Fruit fly (Drosophila melanogaster) whole organism, prepupa: Measurements from ENCODE around the gene Obp99d.

ENCODE experiments used
- CG10631 ChIP-seq: fragments of 200-800 bp; sonication (Bioruptor generic); optimal IDR thresholded peaks from 2 replicates; lab custom pipeline; 2016; ENCODE audit warnings: missing biosample characterization, missing genetic modification characterization
- CG10669 ChIP-seq: fragments of 200-800 bp; sonication (Bioruptor generic); optimal IDR thresholded peaks from 3 replicates; lab custom pipeline; 2018; ENCODE audit warnings: missing biosample characterization, mild to moderate bottlenecking, missing genetic modification characterization, moderate library complexity
- CG11762 ChIP-seq: fragments of 200-800 bp; sonication (Bioruptor generic); optimal IDR thresholded peaks from 3 replicates; lab custom pipeline; 2016; ENCODE audit warnings: missing biosample characterization, missing genetic modification characterization; ENCODE audit not compliant: insufficient read depth
- CG11902 ChIP-seq: fragments of 200-800 bp; sonication (Bioruptor generic); optimal IDR thresholded peaks from 3 replicates; lab custom pipeline; 2016; ENCODE audit warnings: missing biosample characterization, missing genetic modification characterization
- CG15336 ChIP-seq: fragments of 200-800 bp; sonication (Bioruptor generic); IDR thresholded peaks from 2 replicates; pipeline ENCODE4 v1.3.6; 2022; ENCODE audit warnings: missing biosample characterization, missing genetic modification characterization
- CG1621 ChIP-seq: fragments of 200-800 bp; sonication (Bioruptor generic); optimal IDR thresholded peaks from 3 replicates; lab custom pipeline; 2018; ENCODE audit warnings: missing biosample characterization, mild to moderate bottlenecking, missing genetic modification characterization
- CG16779 ChIP-seq: fragments of 200-800 bp; sonication (Bioruptor generic); optimal IDR thresholded peaks from 3 replicates; lab custom pipeline; 2017; ENCODE audit warnings: missing biosample characterization, mild to moderate bottlenecking, missing genetic modification characterization
- CG3032 ChIP-seq: fragments of 200-800 bp; optimal IDR thresholded peaks from 2 replicates; lab custom pipeline; 2019; ENCODE audit warnings: missing biosample characterization, mild to moderate bottlenecking, missing genetic modification characterization, moderate library complexity
- CG32006 ChIP-seq: fragments of 200-800 bp; sonication (Bioruptor generic); optimal IDR thresholded peaks from 3 replicates; lab custom pipeline; 2017; ENCODE audit warnings: missing biosample characterization, mild to moderate bottlenecking, missing genetic modification characterization
- CG34406 ChIP-seq: fragments of 200-800 bp; sonication (Bioruptor generic); optimal IDR thresholded peaks from 3 replicates; lab custom pipeline; 2016; ENCODE audit warnings: missing biosample characterization, missing genetic modification characterization
- CG3919 ChIP-seq: fragments of 200-800 bp; sonication (Bioruptor generic); optimal IDR thresholded peaks from 3 replicates; lab custom pipeline; 2016; ENCODE audit warnings: missing biosample characterization, missing genetic modification characterization
- CG4318 ChIP-seq: fragments of 200-800 bp; sonication (Bioruptor generic); optimal IDR thresholded peaks from 3 replicates; lab custom pipeline; 2017; ENCODE audit warnings: missing biosample characterization, mild to moderate bottlenecking, missing genetic modification characterization
- CG6163 ChIP-seq: fragments of 200-800 bp; sonication (Bioruptor generic); IDR thresholded peaks from 3 replicates; pipeline ENCODE4 v1.3.6; 2022; ENCODE audit warnings: missing biosample characterization, missing genetic modification characterization
- CG6276 ChIP-seq: fragments of 200-800 bp; sonication (Bioruptor generic); optimal IDR thresholded peaks from 2 replicates; lab custom pipeline; 2017; ENCODE audit warnings: missing biosample characterization, mild to moderate bottlenecking, missing genetic modification characterization
- CG6792 ChIP-seq: fragments of 200-800 bp; sonication (Bioruptor generic); optimal IDR thresholded peaks from 3 replicates; lab custom pipeline; 2016; ENCODE audit warnings: missing biosample characterization, missing genetic modification characterization
- CG6808 ChIP-seq: fragments of 200-800 bp; sonication (Bioruptor generic); optimal IDR thresholded peaks from 3 replicates; lab custom pipeline; 2017; ENCODE audit warnings: missing biosample characterization, missing genetic modification characterization, mild to moderate bottlenecking, moderate library complexity, missing genetic modification reagents
- CG6854 ChIP-seq: fragments of 200-800 bp; sonication (Bioruptor generic); optimal IDR thresholded peaks from 2 replicates; lab custom pipeline; 2017; ENCODE audit warnings: missing biosample characterization, mild to moderate bottlenecking, missing genetic modification characterization
- CG7368 ChIP-seq: fragments of 200-800 bp; sonication (Bioruptor generic); optimal IDR thresholded peaks from 3 replicates; lab custom pipeline; 2016; ENCODE audit warnings: missing biosample characterization, missing genetic modification characterization
- CG8119 ChIP-seq: fragments of 200-800 bp; sonication (Bioruptor generic); IDR thresholded peaks from 3 replicates; pipeline ENCODE4 v1.3.6; 2022; ENCODE audit warnings: missing biosample characterization, missing genetic modification characterization
- CG8632 ChIP-seq: fragments of 200-800 bp; sonication (Bioruptor generic); optimal IDR thresholded peaks from 3 replicates; lab custom pipeline; 2016; ENCODE audit warnings: missing biosample characterization, missing genetic modification characterization
- CG9139 ChIP-seq: fragments of 200-800 bp; sonication (Bioruptor generic); optimal IDR thresholded peaks from 3 replicates; lab custom pipeline; 2017; ENCODE audit warnings: missing biosample characterization, mild to moderate bottlenecking, missing genetic modification characterization
- Eip78C ChIP-seq: fragments of 200-800 bp; sonication (Bioruptor generic); peaks from one replicate; lab custom pipeline; 2016; ENCODE audit warnings: missing biosample characterization, missing genetic modification characterization
- Eip93F ChIP-seq: fragments of 200-800 bp; sonication (Bioruptor generic); optimal IDR thresholded peaks from 2 replicates; lab custom pipeline; 2016; ENCODE audit warnings: missing biosample characterization, mild to moderate bottlenecking, missing genetic modification characterization
- Ets21C ChIP-seq: fragments of 200-800 bp; sonication (Bioruptor generic); optimal IDR thresholded peaks from 3 replicates; lab custom pipeline; 2016; ENCODE audit warnings: missing biosample characterization, missing genetic modification characterization
- Ets96B ChIP-seq: fragments of 200-800 bp; optimal IDR thresholded peaks from 2 replicates; lab custom pipeline; 2019; ENCODE audit warnings: missing biosample characterization, mild to moderate bottlenecking, missing genetic modification characterization, moderate library complexity
- Gug ChIP-seq: fragments of 200-800 bp; sonication (Bioruptor generic); IDR thresholded peaks from 2 replicates; pipeline ENCODE4 v1.3.6; 2022; ENCODE audit warnings: missing biosample characterization, missing genetic modification characterization
- Hr38 ChIP-seq: sonication (Bioruptor generic); optimal IDR thresholded peaks from 2 replicates; lab custom pipeline; 2016; ENCODE audit warnings: missing biosample characterization, missing genetic modification characterization
- Hr39 ChIP-seq: fragments of 200-800 bp; sonication (Bioruptor generic); optimal IDR thresholded peaks from 2 replicates; lab custom pipeline; 2016; ENCODE audit warnings: missing biosample characterization, missing genetic modification characterization
- OdsH ChIP-seq: fragments of 200-800 bp; sonication (Bioruptor generic); optimal IDR thresholded peaks from 3 replicates; lab custom pipeline; 2016; ENCODE audit warnings: missing biosample characterization, missing genetic modification characterization
- Sox14 ChIP-seq: fragments of 200-800 bp; sonication (Bioruptor generic); optimal IDR thresholded peaks from 3 replicates; lab custom pipeline; 2016; ENCODE audit warnings: missing biosample characterization, missing genetic modification characterization
- achi ChIP-seq: fragments of 200-800 bp; sonication (Bioruptor generic); optimal IDR thresholded peaks from 3 replicates; lab custom pipeline; 2016; ENCODE audit warnings: missing biosample characterization, missing genetic modification characterization
- acj6 ChIP-seq: fragments of 200-800 bp; sonication (Bioruptor generic); optimal IDR thresholded peaks from 3 replicates; lab custom pipeline; 2016; ENCODE audit warnings: missing biosample characterization, missing genetic modification characterization
- dac ChIP-seq: fragments of 200-800 bp; sonication (Bioruptor generic); optimal IDR thresholded peaks from 2 replicates; lab custom pipeline; 2017; ENCODE audit warnings: missing biosample characterization, mild to moderate bottlenecking, missing genetic modification characterization
- dsx ChIP-seq: fragments of 200-800 bp; optimal IDR thresholded peaks from 3 replicates; lab custom pipeline; 2019; ENCODE audit warnings: missing biosample characterization, mild to moderate bottlenecking, missing genetic modification characterization, moderate library complexity; ENCODE audit not compliant: poor library complexity, severe bottlenecking
- esn ChIP-seq: fragments of 200-800 bp; sonication (Bioruptor generic); optimal IDR thresholded peaks from 2 replicates; lab custom pipeline; 2016; ENCODE audit warnings: missing biosample characterization, mild to moderate bottlenecking, missing genetic modification characterization, moderate library complexity
- fd59A ChIP-seq: fragments of 200-800 bp; sonication (Bioruptor generic); optimal IDR thresholded peaks from 2 replicates; lab custom pipeline; 2017; ENCODE audit warnings: missing biosample characterization, mild to moderate bottlenecking, missing genetic modification characterization, missing genetic modification reagents
- lz ChIP-seq: fragments of 200-800 bp; sonication (Bioruptor generic); optimal IDR thresholded peaks from 3 replicates; lab custom pipeline; 2016; ENCODE audit warnings: missing biosample characterization, missing genetic modification characterization
- net ChIP-seq: fragments of 200-800 bp; sonication (Bioruptor generic); optimal IDR thresholded peaks from 3 replicates; lab custom pipeline; 2016; ENCODE audit warnings: missing biosample characterization, missing genetic modification characterization
- pdm3 ChIP-seq: fragments of 200-800 bp; sonication (Bioruptor generic); optimal IDR thresholded peaks from 3 replicates; lab custom pipeline; 2016; ENCODE audit warnings: missing biosample characterization, missing genetic modification characterization
- salr ChIP-seq, 2 experiments: fragments of 200-800 bp; sonication (Bioruptor generic); optimal IDR thresholded peaks; 3 replicates each; lab custom pipeline; 2016 to 2018; ENCODE audit warnings: missing biosample characterization in 2 of 2, missing genetic modification characterization in 2 of 2, mild to moderate bottlenecking in 1 of 2
- spab ChIP-seq: fragments of 200-800 bp; sonication (Bioruptor generic); optimal IDR thresholded peaks from 2 replicates; lab custom pipeline; 2017; ENCODE audit warnings: missing biosample characterization, mild to moderate bottlenecking, missing genetic modification characterization, missing genetic modification reagents
- ss ChIP-seq, 2 experiments: fragments of 200-800 bp; sonication (Bioruptor generic); optimal IDR thresholded peaks; 2 replicates in 1 of 2; 3 replicates in 1 of 2; lab custom pipeline; 2017 to 2018; ENCODE audit warnings: mild to moderate bottlenecking in 2 of 2, missing biosample characterization in 2 of 2, missing genetic modification characterization in 2 of 2, moderate library complexity in 1 of 2
- svp ChIP-seq: fragments of 200-800 bp; sonication (Bioruptor generic); peaks from one replicate; lab custom pipeline; 2016; ENCODE audit warnings: missing biosample characterization, missing genetic modification characterization

Obp99d gene

DNA sequence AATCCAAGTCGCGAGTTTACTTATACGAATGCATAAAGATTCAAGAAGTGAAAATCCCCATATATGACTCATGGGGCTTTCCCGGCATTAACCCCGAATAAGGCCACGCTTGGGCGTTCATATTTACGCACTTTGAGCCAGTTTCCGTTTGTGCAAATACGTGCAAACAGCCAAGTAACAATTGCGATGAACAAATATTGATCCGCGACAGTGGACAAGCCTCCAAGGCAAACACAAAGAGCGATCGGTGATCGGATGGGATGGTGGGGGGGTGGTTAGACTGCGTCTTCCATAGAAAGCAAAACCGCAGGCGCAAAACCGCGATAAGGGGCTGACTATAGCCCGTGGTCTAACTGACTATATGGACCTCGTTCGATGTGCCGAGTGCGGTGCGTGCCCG is 42.9 kb downstream of the Obp99d start:
- TF ChIP-seq CG3032 (no peak), CG3919 (GFP tag; lab: Kevin White, UChicago) (no peak), CG6163 (GFP tag; lab: Robert Waterston, UW) (peak; percentile 55; the same call in 2 of the 3 replicates), salr (GFP tag; optimal IDR thresholded peaks at IDR 0.05; lab: Kevin White, UChicago) (peak in 1 of 2 experiments; percentile 45), Eip78C (GFP tag; lab: Kevin White, UChicago) (peak; percentile 59), svp (GFP tag; lab: Kevin White, UChicago) (no peak), CG7368 (GFP tag; lab: Kevin White, UChicago) (no peak), Ets96B (tag; lab: Kevin White, UChicago) (no peak), dac (GFP tag; lab: Kevin White, UChicago) (no peak), CG6854 (GFP tag; lab: Kevin White, UChicago) (peak; percentile 17), CG4318 (no peak), ss (GFP tag; optimal IDR thresholded peaks at IDR 0.05; lab: Kevin White, UChicago) (peak; percentile 55 to 60), CG10631 (GFP tag; lab: Kevin White, UChicago) (peak; percentile 18), Gug (GFP tag; lab: Robert Waterston, UW) (peak; percentile 25; the same call in 1 of the 2 replicates), spab (GFP tag; lab: Kevin White, UChicago) (peak; percentile 39), achi (GFP tag; lab: Kevin White, UChicago) (no peak), net (peak; percentile 14), CG6276 (GFP tag; lab: Kevin White, UChicago) (no peak), Ets21C (GFP tag; lab: Kevin White, UChicago) (no peak), CG8632 (GFP tag; lab: Kevin White, UChicago) (peak; percentile 44), Hr39 (GFP tag; lab: Kevin White, UChicago) (no peak), pdm3 (no peak), Hr38 (GFP tag; lab: Kevin White, UChicago) (peak; percentile 54), OdsH (GFP tag; lab: Kevin White, UChicago) (no peak), CG10669 (GFP tag; lab: Kevin White, UChicago) (peak; percentile 35), CG11762 (GFP tag; lab: Kevin White, UChicago) (peak; percentile 19), CG8119 (GFP tag; lab: Robert Waterston, UW) (no peak), CG15336 (GFP tag; lab: Robert Waterston, UW) (no peak), CG6808 (GFP tag; lab: Kevin White, UChicago) (peak; percentile 65), Sox14 (GFP tag; lab: Kevin White, UChicago) (peak; percentile 49), CG6792 (peak; percentile 0), lz (GFP tag; lab: Kevin White, UChicago) (no peak), CG32006 (GFP tag; lab: Kevin White, UChicago) (no peak), fd59A (peak; percentile 10), CG34406 (GFP tag; lab: Kevin White, UChicago) (peak; percentile 7), CG1621 (tag; lab: Kevin White, UChicago) (peak; percentile 56), CG16779 (tag; lab: Kevin White, UChicago) (peak; percentile 6), acj6 (GFP tag; lab: Kevin White, UChicago) (no peak), dsx (GFP tag; lab: Kevin White, UChicago) (no peak), CG11902 (no peak), Eip93F (GFP tag; lab: Kevin White, UChicago) (no peak), CG9139 (GFP tag; lab: Kevin White, UChicago) (peak; percentile 72), esn (GFP tag; lab: Kevin White, UChicago) (no peak)
